Fruit fly (Drosophila melanogaster) whole organism, embryonic: ENCODE data around the gene Cyp4ac2.

Experiments used
- Blimp-1 ChIP-seq: fragments of 200-800 bp; sonication (Bioruptor generic); optimal IDR thresholded peaks from 3 replicates; lab custom pipeline; 2018; ENCODE audit warnings: missing biosample characterization, missing genetic modification characterization, mild to moderate bottlenecking, moderate library complexity, missing genetic modification reagents
- BtbVII ChIP-seq: fragments of 200-800 bp; sonication (Bioruptor generic); optimal IDR thresholded peaks from 3 replicates; lab custom pipeline; 2017; ENCODE audit warnings: missing biosample characterization, mild to moderate bottlenecking, missing genetic modification characterization
- CG11696 ChIP-seq: fragments of 200-800 bp; sonication (Bioruptor generic); IDR thresholded peaks from 2 replicates; pipeline ENCODE4 v1.3.6; 2022; ENCODE audit warnings: missing biosample characterization, missing genetic modification characterization
- CG12659 ChIP-seq: fragments of 200-800 bp; sonication (Bioruptor generic); optimal IDR thresholded peaks from 3 replicates; lab custom pipeline; 2017; ENCODE audit warnings: mild to moderate bottlenecking, missing biosample characterization, missing genetic modification reagents, missing genetic modification characterization
- CG14667 ChIP-seq: fragments of 200-800 bp; sonication (Bioruptor generic); IDR thresholded peaks from 2 replicates; pipeline ENCODE4 v1.3.6; 2022; ENCODE audit warnings: missing biosample characterization, missing genetic modification characterization
- CG17359 ChIP-seq: fragments of 200-800 bp; sonication (Bioruptor generic); optimal IDR thresholded peaks from 3 replicates; lab custom pipeline; 2018; ENCODE audit warnings: missing biosample characterization, mild to moderate bottlenecking, missing genetic modification characterization, moderate library complexity
- CG17829 ChIP-seq: fragments of 200-800 bp; optimal IDR thresholded peaks from 2 replicates; lab custom pipeline; 2019; ENCODE audit warnings: missing biosample characterization, mild to moderate bottlenecking, missing genetic modification characterization, moderate library complexity
- CG2116 ChIP-seq: fragments of 200-800 bp; sonication (Bioruptor generic); optimal IDR thresholded peaks from 3 replicates; lab custom pipeline; 2018; ENCODE audit warnings: missing biosample characterization, mild to moderate bottlenecking, missing genetic modification characterization
- CG2712 ChIP-seq: fragments of 200-800 bp; optimal IDR thresholded peaks from 3 replicates; lab custom pipeline; 2019; ENCODE audit warnings: missing biosample characterization, mild to moderate bottlenecking, missing genetic modification characterization, moderate library complexity
- CG31365 ChIP-seq: fragments of 200-800 bp; sonication (Bioruptor generic); optimal IDR thresholded peaks from 2 replicates; lab custom pipeline; 2018; ENCODE audit warnings: missing biosample characterization, mild to moderate bottlenecking, missing genetic modification characterization
- CG31388 ChIP-seq: fragments of 200-800 bp; sonication (Bioruptor generic); optimal IDR thresholded peaks from 2 replicates; lab custom pipeline; 2016; ENCODE audit warnings: missing biosample characterization, missing genetic modification characterization
- CG34224 ChIP-seq: fragments of 200-800 bp; sonication (Bioruptor generic); IDR thresholded peaks from 3 replicates; pipeline ENCODE4 v1.3.6; 2022; ENCODE audit warnings: missing biosample characterization, missing genetic modification characterization; ENCODE audit not compliant: partially characterized antibody
- CG6854 ChIP-seq: fragments of 200-800 bp; sonication (Bioruptor generic); optimal IDR thresholded peaks from 3 replicates; lab custom pipeline; 2017; ENCODE audit warnings: missing biosample characterization, mild to moderate bottlenecking, missing genetic modification characterization
- CG9215 ChIP-seq: fragments of 200-800 bp; sonication (Bioruptor generic); IDR thresholded peaks from 2 replicates; pipeline ENCODE4 v1.3.6; 2022; ENCODE audit warnings: missing biosample characterization, missing genetic modification characterization
- CG9797 ChIP-seq: fragments of 200-800 bp; sonication (Bioruptor generic); optimal IDR thresholded peaks from 3 replicates; lab custom pipeline; 2018; ENCODE audit warnings: missing biosample characterization, mild to moderate bottlenecking, missing genetic modification characterization
- CG9932 ChIP-seq: fragments of 200-800 bp; sonication (Bioruptor generic); IDR thresholded peaks from 2 replicates; pipeline ENCODE4 v1.3.6; 2022; ENCODE audit warnings: missing biosample characterization, missing genetic modification characterization
- Dip2 ChIP-seq: fragments of 200-800 bp; sonication (Bioruptor generic); IDR thresholded peaks from 2 replicates; pipeline ENCODE4 v1.3.6; 2022; ENCODE audit warnings: missing biosample characterization, missing genetic modification characterization
- Gsc ChIP-seq: fragments of 200-800 bp; sonication (Bioruptor generic); IDR thresholded peaks from 2 replicates; pipeline ENCODE4 v1.3.6; 2022; ENCODE audit warnings: missing biosample characterization, missing genetic modification characterization
- Hand ChIP-seq: fragments of 200-800 bp; sonication (Bioruptor generic); optimal IDR thresholded peaks from 2 replicates; lab custom pipeline; 2017; ENCODE audit warnings: mild to moderate bottlenecking, missing biosample characterization, missing genetic modification reagents, missing genetic modification characterization
- Hr78 ChIP-seq, 2 experiments: fragments of 200-800 bp in 1 of 2; fragments of >200 bp in 1 of 2; sonication (Bioruptor generic) in 1 of 2; optimal IDR thresholded peaks; 2 replicates each; lab custom pipeline; 2017 to 2019; ENCODE audit warnings: missing biosample characterization in 2 of 2, missing genetic modification characterization in 2 of 2, mild to moderate bottlenecking in 1 of 2, moderate library complexity in 1 of 2
- Max ChIP-seq: fragments of 200-800 bp; sonication (Bioruptor generic); optimal IDR thresholded peaks from 2 replicates; lab custom pipeline; 2016; ENCODE audit warnings: missing biosample characterization, mild to moderate bottlenecking, missing genetic modification characterization
- Nf-YC ChIP-seq: fragments of 200-800 bp; optimal IDR thresholded peaks from 3 replicates; lab custom pipeline; 2019; ENCODE audit warnings: missing biosample characterization, mild to moderate bottlenecking, missing genetic modification characterization, moderate library complexity
- Scr ChIP-seq: fragments of 200-800 bp; sonication (Bioruptor generic); IDR thresholded peaks from 2 replicates; pipeline ENCODE4 v1.3.6; 2022; ENCODE audit warnings: missing biosample characterization, missing genetic modification characterization; ENCODE audit not compliant: partially characterized antibody
- TFAM ChIP-seq: fragments of 200-800 bp; sonication (Bioruptor generic); optimal IDR thresholded peaks from 2 replicates; lab custom pipeline; 2017; ENCODE audit warnings: missing biosample characterization, missing genetic modification characterization, inconsistent platforms
- cg ChIP-seq: fragments of 200-800 bp; sonication (Bioruptor generic); optimal IDR thresholded peaks from 3 replicates; lab custom pipeline; 2019; ENCODE audit warnings: missing biosample characterization, mild to moderate bottlenecking, missing genetic modification characterization, moderate library complexity
- corto ChIP-seq: fragments of 200-800 bp; sonication (Bioruptor generic); optimal IDR thresholded peaks from 2 replicates; lab custom pipeline; 2016; ENCODE audit warnings: missing biosample characterization, mild to moderate bottlenecking, missing genetic modification characterization, moderate library complexity
- dmrt11E ChIP-seq: fragments of 200-800 bp; sonication (Bioruptor generic); optimal IDR thresholded peaks from 3 replicates; lab custom pipeline; 2018; ENCODE audit warnings: missing biosample characterization, mild to moderate bottlenecking, missing genetic modification characterization, moderate library complexity
- hkb ChIP-seq, 2 experiments: fragments of 200-800 bp in 1 of 2; fragments of >200 bp in 1 of 2; sonication (Bioruptor generic) in 1 of 2; IDR thresholded peaks in 1 of 2; optimal IDR thresholded peaks in 1 of 2; 2 replicates each; pipeline versions ENCODE4 v1.3.6 to Lab custom; 2017 to 2022; ENCODE audit warnings: missing biosample characterization in 1 of 2, missing genetic modification characterization in 1 of 2
- hth ChIP-seq: fragments of >200 bp; optimal IDR thresholded peaks from 2 replicates; lab custom pipeline; 2017; ENCODE audit warnings: inconsistent platforms
- klu ChIP-seq: fragments of 200-800 bp; sonication (Bioruptor generic); IDR thresholded peaks from 2 replicates; pipeline ENCODE4 v1.3.6; 2022; ENCODE audit warnings: missing biosample characterization, missing genetic modification characterization
- lbe ChIP-seq: fragments of 200-800 bp; sonication (Bioruptor generic); optimal IDR thresholded peaks from 2 replicates; lab custom pipeline; 2016; ENCODE audit warnings: missing biosample characterization, mild to moderate bottlenecking, missing genetic modification characterization
- maf-S ChIP-seq: fragments of 200-800 bp; sonication (Bioruptor generic); optimal IDR thresholded peaks from 2 replicates; lab custom pipeline; 2016; ENCODE audit warnings: missing biosample characterization, missing genetic modification characterization
- nom ChIP-seq: fragments of 200-800 bp; sonication (Bioruptor generic); optimal IDR thresholded peaks from 2 replicates; lab custom pipeline; 2017; ENCODE audit warnings: missing biosample characterization, missing genetic modification characterization, mild to moderate bottlenecking, moderate library complexity, missing genetic modification reagents
- pan ChIP-seq, 4 experiments: fragments of >200 bp in 3 of 4; fragments of 200-800 bp in 1 of 4; sonication (Bioruptor generic) in 1 of 4; optimal IDR thresholded peaks in 3 of 4; IDR thresholded peaks in 1 of 4; 2 replicates each; pipeline versions ENCODE4 v1.3.6 to Lab custom; 2017 to 2022; ENCODE audit warnings: missing biosample characterization in 2 of 4, missing genetic modification characterization in 2 of 4, mixed read lengths in 1 of 4
- sens-2 ChIP-seq: fragments of 200-800 bp; sonication (Bioruptor generic); IDR thresholded peaks from 2 replicates; pipeline ENCODE4 v1.3.6; 2022; ENCODE audit warnings: missing biosample characterization, missing genetic modification characterization
- sisA ChIP-seq: fragments of 200-800 bp; sonication (Bioruptor generic); IDR thresholded peaks from 2 replicates; pipeline ENCODE4 v1.3.6; 2022; ENCODE audit warnings: missing biosample characterization, missing genetic modification characterization
- twi ChIP-seq: fragments of 200-800 bp; optimal IDR thresholded peaks from 2 replicates; lab custom pipeline; 2019; ENCODE audit warnings: missing biosample characterization, mild to moderate bottlenecking, missing genetic modification characterization, moderate library complexity
- wdn ChIP-seq: fragments of 200-800 bp; sonication (Bioruptor generic); IDR thresholded peaks from 2 replicates; pipeline ENCODE4 v1.3.6; 2022; ENCODE audit warnings: missing biosample characterization, missing genetic modification characterization
- yki ChIP-seq: fragments of >200 bp; optimal IDR thresholded peaks from 3 replicates; lab custom pipeline; 2018

Gene Cyp4ac2

DNA sequence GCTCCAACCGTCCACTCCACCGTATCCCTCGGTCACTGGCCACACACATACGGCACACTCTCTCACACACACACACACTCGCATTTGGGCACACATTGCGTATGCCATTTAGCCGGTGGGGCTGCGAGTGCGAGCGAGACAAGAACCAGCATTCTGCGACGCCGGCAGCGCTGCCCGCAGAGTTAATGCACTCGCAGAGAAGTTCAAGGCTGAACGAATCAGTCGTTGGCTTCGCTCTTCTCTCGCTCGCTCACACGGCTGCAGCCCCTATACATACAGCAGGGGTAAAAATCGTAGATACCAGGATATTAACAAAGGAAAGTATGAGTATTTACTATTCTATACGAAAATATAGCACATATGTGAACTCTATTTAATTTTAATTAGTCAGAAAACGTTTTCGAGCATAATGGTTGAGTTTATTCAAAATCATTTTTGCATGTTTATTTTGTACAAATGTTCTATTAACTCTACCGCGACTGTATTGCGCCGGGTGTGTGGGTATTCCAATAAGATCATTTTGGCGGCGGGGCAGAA, 26.9 kb downstream of the Cyp4ac2 start (continued):
- TF ChIP-seq BtbVII (GFP tag; lab: Kevin White, UChicago) (peak; percentile 46), CG2712 (peak; percentile 91), wdn (GFP tag; lab: Robert Waterston, UW) (no peak), CG31388 (GFP tag; lab: Kevin White, UChicago) (no peak), lbe (GFP tag; lab: Kevin White, UChicago) (peak; percentile 98), sisA (GFP tag; lab: Robert Waterston, UW) (peak; percentile 66), klu (GFP tag; lab: Robert Waterston, UW) (no peak; the same call in 1 of the 2 replicates)

DNA sequence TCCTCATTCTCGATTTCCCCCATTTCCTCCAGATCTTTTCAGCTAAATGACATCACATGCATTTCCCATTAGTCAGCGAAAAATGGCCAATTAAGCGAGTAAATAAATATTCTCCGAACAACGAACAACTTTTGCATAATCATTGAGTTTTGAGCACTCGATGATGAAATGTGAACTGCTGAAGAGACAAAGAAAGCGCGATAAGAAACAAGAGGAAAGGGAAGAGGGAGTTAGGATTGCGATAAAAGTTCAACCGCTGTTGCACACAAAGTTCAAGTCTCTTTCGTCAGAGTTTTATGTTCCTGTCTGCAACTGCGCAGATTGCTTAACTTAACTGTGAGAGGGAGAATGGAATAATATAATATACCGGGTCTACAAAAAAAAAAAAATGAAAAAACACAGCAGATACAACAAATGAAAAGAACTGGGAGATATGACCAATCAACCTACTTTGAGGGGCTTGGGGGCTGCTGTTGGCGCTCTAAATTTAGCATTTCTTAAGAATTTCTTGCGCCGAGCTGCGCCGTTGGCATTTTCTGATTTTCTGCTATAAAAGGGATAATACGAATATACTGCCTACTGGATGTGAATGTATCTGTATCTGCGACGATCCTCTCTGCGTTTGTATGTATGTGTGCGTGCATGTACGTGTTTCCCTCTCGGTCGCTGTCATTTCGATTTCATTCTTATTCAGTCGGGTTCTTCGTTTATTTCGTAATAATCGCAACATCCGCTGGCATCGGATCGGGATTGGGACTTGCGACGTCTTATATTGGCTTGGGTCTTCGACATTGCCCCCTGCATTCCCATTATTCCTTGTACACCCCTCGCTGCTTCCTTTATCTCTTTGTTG, 28.4 kb downstream of the Cyp4ac2 start:
- no peak for TF ChIP-seq Gsc (GFP tag; lab: Robert Waterston, UW)
- no peak for TF ChIP-seq CG17829
- TF ChIP-seq Scr (GFP tag; lab: Robert Waterston, UW), result no peak
- TF ChIP-seq twi (tag; lab: Kevin White, UChicago), result no peak
- TF ChIP-seq CG9215 (GFP tag; lab: Robert Waterston, UW), result no peak
- peak; percentile 26 for TF ChIP-seq corto (GFP tag; lab: Kevin White, UChicago)
- TF ChIP-seq Hr78 (GFP tag; optimal IDR thresholded peaks at IDR 0.05; lab: Kevin White, UChicago), result peak in 1 of 2 experiments; percentile 48
- peak; percentile 21 for TF ChIP-seq hkb (optimal IDR thresholded peaks at IDR 0.05; lab: Kevin White, UChicago)
- no peak for TF ChIP-seq hkb (GFP tag; IDR thresholded peaks at IDR 0.05; lab: Robert Waterston, UW)
- no peak for TF ChIP-seq CG17359 (tag; lab: Kevin White, UChicago)
- no peak for TF ChIP-seq yki
- no peak for TF ChIP-seq Max (GFP tag; lab: Kevin White, UChicago)
- no peak for TF ChIP-seq dmrt11E
- TF ChIP-seq CG11696, result no peak
- no peak for TF ChIP-seq CG9932
- no peak for TF ChIP-seq sens-2
- no peak for TF ChIP-seq Nf-YC (tag; lab: Kevin White, UChicago)
- TF ChIP-seq CG31365 (tag; lab: Kevin White, UChicago), result no peak
- no peak for TF ChIP-seq Hand (GFP tag; lab: Kevin White, UChicago)
- no peak for TF ChIP-seq Dip2 (GFP tag; lab: Robert Waterston, UW)
- no peak for TF ChIP-seq CG2116
- TF ChIP-seq nom (GFP tag; lab: Kevin White, UChicago), result peak; percentile 76
- no peak for TF ChIP-seq CG34224 (GFP tag; lab: Robert Waterston, UW)
- TF ChIP-seq CG9797 (GFP tag; lab: Kevin White, UChicago), result no peak
- TF ChIP-seq cg (GFP tag; lab: Kevin White, UChicago), result peak; percentile 10
- TF ChIP-seq CG12659 (GFP tag; lab: Kevin White, UChicago), result no peak
- TF ChIP-seq CG6854, result no peak
- no peak for TF ChIP-seq pan (optimal IDR thresholded peaks at IDR 0.05; lab: Kevin White, UChicago)
- TF ChIP-seq pan (GFP tag; optimal IDR thresholded peaks at IDR 0.05 in 1 of 2, IDR thresholded peaks at IDR 0.05 in 1 of 2), result no peak
- no peak for TF ChIP-seq TFAM (GFP tag; lab: Kevin White, UChicago)
- TF ChIP-seq Blimp-1 (GFP tag; lab: Kevin White, UChicago), result peak; percentile 8
- TF ChIP-seq hth (lab: Kevin White, UChicago), result no peak
- TF ChIP-seq CG14667 (GFP tag; lab: Robert Waterston, UW), result no peak
- no peak for TF ChIP-seq maf-S (GFP tag; lab: Kevin White, UChicago)
